Worm (Caenorhabditis elegans) whole organism, early embryonic: Measurements from ENCODE around the gene F57G8.7.

Experiments
- B0310.2 ChIP-seq: sonication (generic microtip); optimal IDR thresholded peaks from 2 replicates; lab custom pipeline; 2016; ENCODE audit warnings: mild to moderate bottlenecking, missing genetic modification characterization, missing compliant biosample characterization
- F13C5.2 ChIP-seq: sonication (generic microtip); optimal IDR thresholded peaks from 2 replicates; lab custom pipeline; 2017; ENCODE audit warnings: mild to moderate bottlenecking, missing genetic modification characterization, inconsistent platforms, missing compliant biosample characterization
- aly-1 ChIP-seq: sonication (generic microtip); optimal IDR thresholded peaks from 2 replicates; lab custom pipeline; 2016; ENCODE audit warnings: missing genetic modification characterization, missing compliant biosample characterization
- ama-1 ChIP-seq: fragments of 150-350 bp; optimal IDR thresholded peaks from 2 replicates; lab custom pipeline; 2014
- ceh-13 ChIP-seq: fragments of 200-800 bp; sonication (Bioruptor generic); optimal IDR thresholded peaks from 2 replicates; lab custom pipeline; 2018; ENCODE audit warnings: mild to moderate bottlenecking, missing genetic modification characterization, missing compliant biosample characterization
- ceh-36 ChIP-seq: sonication (generic microtip); optimal IDR thresholded peaks from 2 replicates; lab custom pipeline; 2016; ENCODE audit warnings: missing genetic modification characterization, inconsistent platforms, missing compliant biosample characterization
- ets-7 ChIP-seq: sonication (generic microtip); optimal IDR thresholded peaks from 2 replicates; lab custom pipeline; 2016; ENCODE audit warnings: missing genotype, missing genetic modification characterization, missing compliant biosample characterization
- flt-1 ChIP-seq: fragments of 200-800 bp; sonication (Bioruptor generic); IDR thresholded peaks from 2 replicates; pipeline ENCODE4 v1.3.6; 2022; ENCODE audit warnings: missing genetic modification characterization, missing compliant biosample characterization
- hmbx-1 ChIP-seq: sonication (generic microtip); optimal IDR thresholded peaks from 2 replicates; lab custom pipeline; 2016; ENCODE audit warnings: mild to moderate bottlenecking, missing genetic modification characterization, missing compliant biosample characterization
- hmg-4 ChIP-seq: fragments of 200-800 bp; sonication (Bioruptor generic); optimal IDR thresholded peaks from 2 replicates; lab custom pipeline; 2018; ENCODE audit warnings: mild to moderate bottlenecking, missing genetic modification characterization, missing compliant biosample characterization
- hnd-1 ChIP-seq: sonication (generic microtip); optimal IDR thresholded peaks from 2 replicates; lab custom pipeline; 2016; ENCODE audit warnings: missing genetic modification characterization, missing compliant biosample characterization
- pes-1 ChIP-seq: fragments of 200-800 bp; sonication (Bioruptor generic); IDR thresholded peaks from 2 replicates; pipeline ENCODE4 v1.3.6; 2022; ENCODE audit warnings: missing genetic modification reagents, missing genetic modification characterization, missing compliant biosample characterization
- scrt-1 ChIP-seq: fragments of 200-800 bp; sonication (Bioruptor generic); IDR thresholded peaks from 2 replicates; pipeline ENCODE4 v1.3.6; 2022; ENCODE audit warnings: missing genetic modification characterization, missing compliant biosample characterization
- sea-1 ChIP-seq: fragments of 200-800 bp; sonication (Bioruptor generic); conservative IDR thresholded peaks from 2 replicates; pipeline ENCODE4 v1.3.6; 2022; ENCODE audit warnings: missing genetic modification characterization, missing compliant biosample characterization
- tbx-11 ChIP-seq: fragments of 200-800 bp; sonication (Bioruptor generic); IDR thresholded peaks from 2 replicates; pipeline ENCODE4 v1.3.6; 2022; ENCODE audit warnings: missing genetic modification characterization, missing compliant biosample characterization
- tbx-37 ChIP-seq: fragments of 200-800 bp; sonication (Bioruptor generic); conservative IDR thresholded peaks from 2 replicates; pipeline ENCODE4 v1.3.6; 2022; ENCODE audit warnings: missing genetic modification reagents, missing genetic modification characterization, missing compliant biosample characterization
- tra-4 ChIP-seq: sonication (generic microtip); optimal IDR thresholded peaks from 2 replicates; lab custom pipeline; 2017; ENCODE audit warnings: missing genetic modification characterization, missing compliant biosample characterization

The F57G8.7 gene

DNA sequence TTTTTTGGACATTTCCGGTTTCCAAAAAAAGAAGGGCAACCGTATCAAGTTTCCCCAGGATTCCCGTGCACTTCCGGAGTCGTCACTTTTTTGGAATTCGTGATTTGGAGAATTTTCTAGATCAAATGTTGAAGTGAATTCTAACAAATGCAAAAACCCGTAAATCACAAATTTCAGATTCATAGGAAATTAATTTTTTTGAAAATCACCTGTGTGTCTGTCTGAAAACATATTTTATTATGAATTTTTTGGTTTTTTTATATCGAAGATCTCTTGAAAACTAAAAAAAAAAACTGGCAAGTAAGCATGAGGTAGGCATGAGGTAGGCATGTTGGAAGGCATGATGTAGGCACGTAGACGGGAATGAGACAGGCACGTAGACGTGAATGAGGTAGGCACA is 21.1 kb downstream of the F57G8.7 start:
- TF ChIP-seq hnd-1 (tag; lab: Kevin White, UChicago) (no peak), hmbx-1 (tag; lab: Kevin White, UChicago) (no peak), ceh-36 (no peak), flt-1 (no peak), ceh-13 (GFP tag; lab: Kevin White, UChicago) (no peak), scrt-1 (GFP tag; lab: Robert Waterston, UW) (no peak), F13C5.2 (tag; lab: Kevin White, UChicago) (no peak), ama-1 (lab: Kevin White, UChicago) (no peak), tra-4 (tag; lab: Kevin White, UChicago) (no peak), B0310.2 (no peak), sea-1 (GFP tag; lab: Robert Waterston, UW) (no peak), ets-7 (tag; lab: Kevin White, UChicago) (no peak)

DNA sequence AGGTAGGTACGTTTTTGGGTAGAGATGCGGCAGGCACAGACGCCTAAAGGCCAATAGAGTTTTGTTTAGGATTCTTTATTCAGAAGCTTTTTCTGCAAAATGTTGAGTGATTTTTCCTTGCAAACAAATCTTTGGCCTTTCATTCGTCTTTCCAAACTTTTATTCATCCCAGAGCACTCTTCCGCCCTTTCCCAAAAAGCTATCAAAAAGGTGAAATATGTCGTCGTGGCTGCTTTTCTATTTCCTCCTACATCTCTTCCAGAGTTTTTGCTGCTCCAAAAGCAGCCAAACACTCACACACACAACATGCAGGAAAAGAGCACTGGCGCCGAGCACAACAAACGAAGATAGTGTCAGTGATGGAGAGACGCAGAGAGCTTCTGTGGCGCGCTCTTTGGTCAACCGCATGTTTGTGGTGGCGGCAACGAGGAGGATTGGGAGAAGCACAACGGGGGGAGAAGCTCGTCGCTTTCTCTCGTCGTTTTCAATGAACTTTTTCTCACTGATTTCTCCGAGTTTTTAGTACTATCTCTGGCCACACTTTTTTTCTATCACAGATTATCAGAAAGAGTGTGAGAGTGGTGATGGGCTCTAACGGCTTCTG is 21.9 kb downstream of the F57G8.7 start:
- TF ChIP-seq hmg-4 (GFP tag; lab: Kevin White, UChicago) (peak; percentile 13), ceh-36 (no peak)

DNA sequence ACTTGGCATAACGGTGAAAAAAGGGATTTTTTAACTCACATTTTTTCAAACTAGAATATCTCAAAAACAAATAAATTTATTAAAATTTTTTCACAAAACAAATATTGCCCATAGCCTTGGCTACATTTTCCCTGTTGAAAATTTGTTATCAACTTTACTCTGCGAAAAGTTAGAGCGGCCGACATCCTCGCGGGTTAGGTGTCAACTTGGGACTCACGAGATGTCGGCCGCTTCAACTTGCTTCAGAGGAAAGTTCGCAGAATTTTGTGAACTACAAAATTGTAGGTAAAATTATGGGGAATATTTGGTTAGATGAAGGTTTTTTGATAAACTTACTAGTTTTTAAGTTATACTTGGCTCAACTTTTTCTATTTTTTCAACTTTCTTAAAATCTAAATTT is 22.8 kb downstream of the F57G8.7 start:
- TF ChIP-seq sea-1 (GFP tag; lab: Robert Waterston, UW) (no peak), flt-1 (no peak), hmg-4 (GFP tag; lab: Kevin White, UChicago) (no peak), tbx-11 (no peak), aly-1 (no peak), tra-4 (tag; lab: Kevin White, UChicago) (no peak), ets-7 (tag; lab: Kevin White, UChicago) (no peak), F13C5.2 (tag; lab: Kevin White, UChicago) (no peak), pes-1 (no peak), scrt-1 (GFP tag; lab: Robert Waterston, UW) (no peak), ceh-13 (GFP tag; lab: Kevin White, UChicago) (no peak), ceh-36 (no peak), hmbx-1 (tag; lab: Kevin White, UChicago) (no peak), tbx-37 (GFP tag; lab: Robert Waterston, UW) (no peak), B0310.2 (no peak), hnd-1 (tag; lab: Kevin White, UChicago) (no peak)

DNA sequence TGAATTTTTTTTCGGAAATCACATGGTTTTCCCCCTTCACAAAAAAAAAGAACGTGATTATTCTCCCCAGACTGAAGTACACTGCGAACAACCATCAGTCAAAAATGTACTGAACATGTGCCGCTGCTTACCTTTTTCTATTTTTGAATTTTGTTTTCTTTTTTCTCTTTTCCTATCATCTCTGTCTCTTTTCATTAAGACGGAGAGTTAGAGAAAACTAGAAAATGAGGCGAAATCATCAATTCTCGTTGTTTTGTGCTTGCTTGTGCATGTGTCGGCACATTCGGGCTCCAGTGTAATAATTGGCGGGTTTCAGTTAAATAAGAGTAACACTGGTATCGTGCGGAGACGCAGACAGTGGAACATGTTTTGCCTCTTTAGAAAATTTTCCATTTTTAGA is 23.3 kb downstream of the F57G8.7 start:
- TF ChIP-seq hmbx-1 (tag; lab: Kevin White, UChicago) (no peak), B0310.2 (no peak), aly-1 (no peak), F13C5.2 (tag; lab: Kevin White, UChicago) (no peak), tbx-11 (no peak), hmg-4 (GFP tag; lab: Kevin White, UChicago) (no peak), sea-1 (GFP tag; lab: Robert Waterston, UW) (no peak), scrt-1 (GFP tag; lab: Robert Waterston, UW) (no peak), tra-4 (tag; lab: Kevin White, UChicago) (no peak), ceh-36 (no peak), ets-7 (tag; lab: Kevin White, UChicago) (no peak), ama-1 (lab: Kevin White, UChicago) (no peak), pes-1 (no peak), flt-1 (no peak), hnd-1 (tag; lab: Kevin White, UChicago) (no peak), ceh-13 (GFP tag; lab: Kevin White, UChicago) (no peak), tbx-37 (GFP tag; lab: Robert Waterston, UW) (no peak)

DNA sequence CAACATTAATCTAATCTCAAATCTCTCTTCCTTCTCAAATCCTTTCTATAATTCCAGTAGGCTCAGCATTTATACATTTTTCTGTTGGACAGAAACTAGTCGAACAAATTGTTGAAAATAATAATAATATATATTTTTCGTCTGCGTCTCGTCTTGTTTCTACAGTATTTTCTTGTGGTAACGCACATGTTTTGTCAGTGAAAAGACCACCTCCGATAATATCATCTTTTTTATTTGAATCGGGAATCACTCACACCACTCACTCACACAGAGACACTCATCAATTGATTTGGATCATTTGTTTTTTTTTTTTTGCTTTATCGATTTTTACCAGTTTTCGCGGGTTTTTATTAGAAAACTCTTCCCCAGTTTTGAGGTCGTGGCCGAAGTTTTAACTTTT is 25.7 kb downstream of the F57G8.7 start:
- no peak for TF ChIP-seq sea-1 (GFP tag; lab: Robert Waterston, UW)
- TF ChIP-seq hnd-1 (tag; lab: Kevin White, UChicago) = no peak
- no peak for TF ChIP-seq aly-1
- no peak for TF ChIP-seq F13C5.2 (tag; lab: Kevin White, UChicago)
- no peak for TF ChIP-seq hmbx-1 (tag; lab: Kevin White, UChicago)
- no peak for TF ChIP-seq ceh-36
- no peak for TF ChIP-seq tra-4 (tag; lab: Kevin White, UChicago)

DNA sequence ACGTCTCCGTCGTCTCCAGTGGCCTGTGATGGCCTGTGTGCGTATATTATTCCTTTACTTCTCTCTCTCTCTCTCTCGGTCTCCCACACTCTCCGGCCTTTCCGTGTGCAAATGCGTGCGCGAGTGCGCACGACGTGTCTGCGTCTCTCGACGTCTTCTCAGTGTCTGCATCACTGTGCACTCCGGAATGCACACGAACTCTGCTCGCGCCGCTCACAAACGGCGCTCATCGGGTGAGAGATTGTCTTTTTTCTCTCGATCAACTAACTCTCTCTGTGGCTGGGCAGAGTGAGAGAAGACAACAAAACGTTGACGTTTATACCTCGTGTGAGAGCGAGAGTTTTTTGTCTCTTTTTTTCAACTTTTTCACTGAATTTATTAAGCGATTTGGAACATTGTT is 27.0 kb downstream of the F57G8.7 start:
- TF ChIP-seq hmbx-1 (tag; lab: Kevin White, UChicago) = no peak
- TF ChIP-seq F13C5.2 (tag; lab: Kevin White, UChicago) = peak; percentile 43
- peak; percentile 66 for TF ChIP-seq hmg-4 (GFP tag; lab: Kevin White, UChicago)
- no peak for TF ChIP-seq flt-1
- TF ChIP-seq sea-1 (GFP tag; lab: Robert Waterston, UW) = no peak
- no peak for TF ChIP-seq tra-4 (tag; lab: Kevin White, UChicago)
- TF ChIP-seq B0310.2 = no peak
- TF ChIP-seq scrt-1 (GFP tag; lab: Robert Waterston, UW) = no peak
- TF ChIP-seq ceh-36 = no peak
- no peak for TF ChIP-seq hnd-1 (tag; lab: Kevin White, UChicago)

DNA sequence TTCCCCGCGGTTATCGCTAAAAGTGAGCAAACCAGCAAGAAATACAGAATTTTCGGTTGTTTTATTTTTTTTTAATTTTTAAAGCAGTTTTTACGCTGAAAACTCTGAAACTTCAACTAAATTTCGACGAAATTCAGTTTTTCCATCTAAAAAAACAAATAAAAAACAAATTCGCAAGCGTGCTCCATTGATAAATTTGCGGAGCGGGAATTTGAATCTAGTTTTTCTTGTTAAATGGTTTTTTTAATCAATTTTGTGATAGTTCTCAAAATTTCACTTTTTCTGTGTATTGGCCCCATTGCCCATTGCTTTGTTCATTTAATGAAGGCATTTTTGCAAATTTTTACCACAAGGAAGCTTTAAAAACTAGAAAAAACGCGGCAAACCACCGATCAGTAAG is 27.8 kb downstream of the F57G8.7 start:
- no peak for TF ChIP-seq ceh-13 (GFP tag; lab: Kevin White, UChicago)
- TF ChIP-seq sea-1 (GFP tag; lab: Robert Waterston, UW) = no peak
- TF ChIP-seq ets-7 (tag; lab: Kevin White, UChicago) = no peak
- TF ChIP-seq tra-4 (tag; lab: Kevin White, UChicago) = no peak
- TF ChIP-seq F13C5.2 (tag; lab: Kevin White, UChicago) = no peak
- no peak for TF ChIP-seq pes-1
- no peak for TF ChIP-seq ceh-36
- TF ChIP-seq tbx-11 = no peak
- no peak for TF ChIP-seq scrt-1 (GFP tag; lab: Robert Waterston, UW)
- no peak for TF ChIP-seq hnd-1 (tag; lab: Kevin White, UChicago)
- TF ChIP-seq ama-1 (lab: Kevin White, UChicago) = no peak
- no peak for TF ChIP-seq hmbx-1 (tag; lab: Kevin White, UChicago)
- no peak for TF ChIP-seq tbx-37 (GFP tag; lab: Robert Waterston, UW)
- TF ChIP-seq hmg-4 (GFP tag; lab: Kevin White, UChicago) = no peak
